Fruit fly (Drosophila melanogaster) Kc167 (cell line): ENCODE data around the gene repo.

Experiments used
- Myc ChIP-seq: fragments of >200 bp; optimal IDR thresholded peaks from 2 replicates; lab custom pipeline; 2017; ENCODE audit warnings: missing external identifiers
- Sin3A ChIP-seq: fragments of >200 bp; optimal IDR thresholded peaks from 2 replicates; lab custom pipeline; 2018; ENCODE audit warnings: missing external identifiers
- psq ChIP-seq: fragments of >200 bp; optimal IDR thresholded peaks from 2 replicates; lab custom pipeline; 2017; ENCODE audit warnings: missing external identifiers
- ttk ChIP-seq: sonication (Bioruptor generic); optimal IDR thresholded peaks from 2 replicates; lab custom pipeline; 2017; ENCODE audit warnings: missing external identifiers

DNA sequence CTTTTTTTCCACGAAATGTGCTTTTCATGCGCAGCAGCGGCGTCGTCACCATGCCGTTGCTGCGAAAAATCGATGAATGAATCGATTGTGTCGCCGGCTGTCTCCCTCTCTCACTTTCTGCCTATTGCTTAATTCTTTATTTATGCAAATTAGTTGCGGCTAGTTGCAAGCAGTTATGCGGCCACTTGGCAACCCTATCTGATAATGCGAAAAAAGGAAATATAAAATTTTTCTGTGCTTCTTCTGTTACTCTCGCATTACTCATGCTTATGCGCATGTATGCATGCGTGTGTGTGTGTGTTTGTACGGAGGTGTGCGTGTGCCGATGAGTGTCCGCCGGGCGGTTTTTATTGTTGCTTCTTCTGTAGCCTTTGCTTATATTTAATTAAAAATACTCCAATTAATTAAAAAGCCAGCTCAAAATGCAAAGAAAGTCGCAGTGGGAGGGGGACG is 7.8 kb downstream of the repo start:
- TF ChIP-seq psq (lab: Kevin White, UChicago): no peak
- no peak for TF ChIP-seq Sin3A (lab: Kevin White, UChicago)
- TF ChIP-seq ttk (lab: Kevin White, UChicago): no peak
- no peak for TF ChIP-seq Myc (lab: Kevin White, UChicago)
